Fruit fly (Drosophila melanogaster): ENCODE data around the gene CG7290.

Gene CG7290

dm6 chr3L:20185206-20185868 lies 20.5 kb downstream of the CG7290 start (continued):
- TF ChIP-seq Scr (GFP tag; IDR thresholded peaks at IDR 0.05; ENCODE audit: partially characterized antibody) (no peak), Mrtf (GFP tag; IDR thresholded peaks at IDR 0.05) (no peak), CG17568 (GFP tag; optimal IDR thresholded peaks at IDR 0.05) (peak; percentile 20), CG8765 (GFP tag; IDR thresholded peaks at IDR 0.05) (no peak), lbe (GFP tag; optimal IDR thresholded peaks at IDR 0.05) (no peak), CG15073 (GFP tag; optimal IDR thresholded peaks at IDR 0.05) (peak; percentile 92), nom (GFP tag; optimal IDR thresholded peaks at IDR 0.05) (no peak), psq (GFP tag; optimal IDR thresholded peaks at IDR 0.05) (no peak), Atf6 (GFP tag; IDR thresholded peaks at IDR 0.05) (peak; percentile 61), CG17328 (GFP tag; IDR thresholded peaks at IDR 0.05) (no peak), CG31441 (GFP tag; IDR thresholded peaks at IDR 0.05) (0 out of 2 replicates have a peak, but pooled peaks have one; percentile 17), CG5245 (GFP tag; optimal IDR thresholded peaks at IDR 0.05) (no peak), crol (GFP tag; IDR thresholded peaks at IDR 0.05) (no peak), Dbx (GFP tag; IDR thresholded peaks at IDR 0.05) (peak; percentile 60; the same call in 1 of the 3 replicates), Sin3A (optimal IDR thresholded peaks at IDR 0.05) (no peak), ara (GFP tag; IDR thresholded peaks at IDR 0.05) (no peak), Chrac-16 (GFP tag; optimal IDR thresholded peaks at IDR 0.05) (peak; percentile 61), Jarid2 (GFP tag; optimal IDR thresholded peaks at IDR 0.05) (peak; percentile 44), Sox102F (GFP tag; optimal IDR thresholded peaks at IDR 0.05) (peak; percentile 68), CG18599 (GFP tag; optimal IDR thresholded peaks at IDR 0.05) (peak; percentile 82), otp (GFP tag; IDR thresholded peaks at IDR 0.05) (no peak), fu2 (GFP tag; optimal IDR thresholded peaks at IDR 0.05) (peak; percentile 45), Hr3 (GFP tag; optimal IDR thresholded peaks at IDR 0.05) (peak; percentile 46), CG17186 (GFP tag; optimal IDR thresholded peaks at IDR 0.05) (no peak), sisA (GFP tag; IDR thresholded peaks at IDR 0.05) (peak; percentile 44; the same call in 1 of the 2 replicates), grau (tag; optimal IDR thresholded peaks at IDR 0.05) (peak; percentile 82), CG3163 (GFP tag; optimal IDR thresholded peaks at IDR 0.05) (no peak), Abd-B (GFP tag; optimal IDR thresholded peaks at IDR 0.05) (no peak), ems (GFP tag; optimal IDR thresholded peaks at IDR 0.05) (peak; percentile 69), bsh (GFP tag; optimal IDR thresholded peaks at IDR 0.05) (peak in 1 of 2 experiments; percentile 34), Ets65A (GFP tag) (peak; percentile 78), dati (GFP tag; IDR thresholded peaks at IDR 0.05) (no peak), oc (tag; optimal IDR thresholded peaks at IDR 0.05) (no peak), gcm (GFP tag; optimal IDR thresholded peaks at IDR 0.05) (no peak), CG10267 (tag; optimal IDR thresholded peaks at IDR 0.05) (no peak), HLH54F (GFP tag; optimal IDR thresholded peaks at IDR 0.05) (peak; percentile 71), dmrt11E (tag; optimal IDR thresholded peaks at IDR 0.05) (no peak), CG7839 (tag; optimal IDR thresholded peaks at IDR 0.05) (peak; percentile 75), CG9817 (tag; optimal IDR thresholded peaks at IDR 0.05) (peak; percentile 36), CG31224 (GFP tag; IDR thresholded peaks at IDR 0.05) (no peak), zen2 (GFP tag; IDR thresholded peaks at IDR 0.05; ENCODE audit: partially characterized antibody) (no peak), HLHmδ (GFP tag; optimal IDR thresholded peaks at IDR 0.05) (no peak), lab (GFP tag; optimal IDR thresholded peaks at IDR 0.05) (peak; percentile 69), CG8290 (GFP tag; optimal IDR thresholded peaks at IDR 0.05) (no peak), CG8290 (tag; optimal IDR thresholded peaks at IDR 0.05) (peak in 1 of 2 experiments; percentile 51), CG3838 (GFP tag; optimal IDR thresholded peaks at IDR 0.05) (peak; percentile 8), tup (GFP tag; optimal IDR thresholded peaks at IDR 0.05) (peak; percentile 8), CG10321 (GFP tag; IDR thresholded peaks at IDR 0.05) (no peak), CG4404 (GFP tag; IDR thresholded peaks at IDR 0.05) (no peak), MTF-1 (GFP tag; optimal IDR thresholded peaks at IDR 0.05; ENCODE audit: borderline replicate concordance) (no peak), usp (GFP tag; optimal IDR thresholded peaks at IDR 0.05) (no peak)

Data from whole organism, embryonic.